Worm (Caenorhabditis elegans) whole organism, L4 larva: Measurements from ENCODE around the gene gcy-29.

Source experiments
- Y105C5A.15 ChIP-seq: fragments of 200-800 bp; sonication (Bioruptor generic); IDR thresholded peaks from 2 replicates; pipeline ENCODE4 v1.3.6; 2022; ENCODE audit warnings: missing genetic modification characterization, missing compliant biosample characterization
- Y48G9A.11 ChIP-seq: fragments of 200-800 bp; sonication (Bioruptor generic); IDR thresholded peaks from 2 replicates; pipeline ENCODE4 v1.3.6; 2022; ENCODE audit warnings: missing genetic modification reagents, missing genetic modification characterization, missing compliant biosample characterization
- ZK337.2 ChIP-seq: fragments of 200-800 bp; sonication (Bioruptor generic); IDR thresholded peaks from 2 replicates; pipeline ENCODE4 v1.3.6; 2022; ENCODE audit warnings: missing genetic modification reagents, missing genetic modification characterization, missing compliant biosample characterization
- aly-2 ChIP-seq: sonication (generic microtip); optimal IDR thresholded peaks from 2 replicates; lab custom pipeline; 2018; ENCODE audit warnings: missing biosample characterization, missing genetic modification characterization
- ama-1 ChIP-seq: fragments of 150-350 bp; optimal IDR thresholded peaks from 2 replicates; lab custom pipeline; 2014; ENCODE audit warnings: inconsistent platforms, mixed read lengths
- lin-1 ChIP-seq: fragments of 200-800 bp; sonication (Bioruptor generic); IDR thresholded peaks from 2 replicates; pipeline ENCODE4 v1.3.6; 2022; ENCODE audit warnings: missing genetic modification reagents, missing genetic modification characterization, missing compliant biosample characterization
- lin-13 ChIP-seq: fragments of 150-350 bp; optimal IDR thresholded peaks from 2 replicates; lab custom pipeline; 2014; ENCODE audit warnings: missing biosample characterization, missing genetic modification reagents, missing genetic modification characterization
- nhr-25 ChIP-seq: sonication (generic microtip); optimal IDR thresholded peaks from 2 replicates; lab custom pipeline; 2017; ENCODE audit warnings: missing genetic modification characterization, mild to moderate bottlenecking, missing compliant biosample characterization, antibody characterized with exemption, moderate library complexity, borderline replicate concordance; ENCODE audit not compliant: insufficient read depth
- nhr-28 ChIP-seq: fragments of 150-350 bp; optimal IDR thresholded peaks from 2 replicates; lab custom pipeline; 2014; ENCODE audit warnings: missing biosample characterization, missing genetic modification characterization
- skn-1 ChIP-seq: fragments of 150-350 bp; optimal IDR thresholded peaks from 2 replicates; lab custom pipeline; 2014; ENCODE audit warnings: missing biosample characterization, missing genetic modification characterization
- ztf-7 ChIP-seq: fragments of 150-350 bp; optimal IDR thresholded peaks from 2 replicates; lab custom pipeline; 2014; ENCODE audit warnings: missing biosample characterization, missing genetic modification characterization

- TF ChIP-seq ztf-7 (tag; lab: Kevin White, UChicago): no peak
- TF ChIP-seq lin-13 (GFP tag; lab: Kevin White, UChicago): no peak
- TF ChIP-seq ZK337.2 (GFP tag; lab: Robert Waterston, UW): no peak
- no peak for TF ChIP-seq Y105C5A.15 (GFP tag; lab: Robert Waterston, UW)
- no peak for TF ChIP-seq skn-1
- no peak for TF ChIP-seq nhr-28 (tag; lab: Kevin White, UChicago)
- no peak for TF ChIP-seq aly-2
- TF ChIP-seq nhr-25 (tag; lab: Kevin White, UChicago): no peak
- TF ChIP-seq lin-1 (GFP tag; lab: Robert Waterston, UW): no peak
- TF ChIP-seq Y48G9A.11: no peak
- no peak for TF ChIP-seq ama-1 (lab: Kevin White, UChicago)
Observed at ce11 chrII:14537728-14538127, 10.9 kb downstream of the gcy-29 start, which contains the start of the genes clec-147 and C04H5.7.
